Worm (Caenorhabditis elegans) whole organism, L4 larva: ENCODE results near the gene R166.3.

Source experiments
- F26F4.8 ChIP-seq: fragments of 200-800 bp; sonication (Bioruptor generic); conservative IDR thresholded peaks from 2 replicates; pipeline ENCODE4 v1.3.6; 2022; ENCODE audit warnings: missing genetic modification characterization, missing compliant biosample characterization
- F49E8.2 ChIP-seq: sonication (generic microtip); optimal IDR thresholded peaks from 2 replicates; lab custom pipeline; 2016; ENCODE audit warnings: missing compliant biosample characterization, mild to moderate bottlenecking, missing genetic modification characterization, borderline replicate concordance
- Y48G9A.11 ChIP-seq: fragments of 200-800 bp; sonication (Bioruptor generic); IDR thresholded peaks from 2 replicates; pipeline ENCODE4 v1.3.6; 2022; ENCODE audit warnings: missing genetic modification reagents, missing genetic modification characterization, missing compliant biosample characterization
- ZK546.5 ChIP-seq, 2 experiments: sonication (generic microtip); optimal IDR thresholded peaks; 2 replicates each; lab custom pipeline; 2017; ENCODE audit warnings: missing biosample characterization in 2 of 2, missing genetic modification characterization in 2 of 2
- aha-1 ChIP-seq: fragments of 150-350 bp; peaks from one replicate; lab custom pipeline; 2014; ENCODE audit warnings: missing biosample characterization, missing genetic modification characterization
- ama-1 ChIP-seq: fragments of 150-350 bp; optimal IDR thresholded peaks from 2 replicates; lab custom pipeline; 2014; ENCODE audit warnings: inconsistent platforms, mixed read lengths
- attf-4 ChIP-seq: sonication (generic microtip); optimal IDR thresholded peaks from 3 replicates; lab custom pipeline; 2017; ENCODE audit warnings: missing biosample characterization, missing genetic modification characterization
- ces-1 ChIP-seq: fragments of 150-350 bp; sonication (generic microtip); optimal IDR thresholded peaks from 4 replicates; lab custom pipeline; 2014; ENCODE audit warnings: missing biosample characterization, missing genetic modification reagents, missing genetic modification characterization
- cey-2 ChIP-seq: sonication (generic microtip); optimal IDR thresholded peaks from 3 replicates; lab custom pipeline; 2017; ENCODE audit warnings: missing genetic modification characterization, mild to moderate bottlenecking, missing compliant biosample characterization, antibody characterized with exemption, borderline replicate concordance; ENCODE audit not compliant: insufficient read depth
- daf-12 ChIP-seq: fragments of 150-350 bp; optimal IDR thresholded peaks from 2 replicates; lab custom pipeline; 2014; ENCODE audit warnings: missing biosample characterization, missing genetic modification reagents, missing genetic modification characterization
- dmd-6 ChIP-seq: fragments of 200-800 bp; sonication (Bioruptor generic); IDR thresholded peaks from 2 replicates; pipeline ENCODE4 v1.3.6; 2022; ENCODE audit warnings: missing genetic modification reagents, missing genetic modification characterization, missing compliant biosample characterization
- dmd-8 ChIP-seq: fragments of 200-800 bp; sonication (Bioruptor generic); IDR thresholded peaks from 2 replicates; pipeline ENCODE4 v1.3.6; 2022; ENCODE audit warnings: missing genetic modification characterization, missing compliant biosample characterization
- duxl-1 ChIP-seq: sonication (generic microtip); optimal IDR thresholded peaks from 2 replicates; lab custom pipeline; 2016; ENCODE audit warnings: mild to moderate bottlenecking, missing genetic modification characterization, moderate library complexity, missing compliant biosample characterization; ENCODE audit not compliant: poor library complexity
- dve-1 ChIP-seq: sonication (generic microtip); optimal IDR thresholded peaks from 2 replicates; lab custom pipeline; 2017; ENCODE audit warnings: antibody characterized with exemption, mild to moderate bottlenecking, missing genetic modification characterization, missing compliant biosample characterization; ENCODE audit not compliant: insufficient read depth
- hlh-11 ChIP-seq: fragments of 200-800 bp; sonication (Bioruptor generic); optimal IDR thresholded peaks from 2 replicates; lab custom pipeline; 2018; ENCODE audit warnings: mild to moderate bottlenecking, missing genetic modification characterization, missing compliant biosample characterization
- hlh-30 ChIP-seq: sonication (generic microtip); optimal IDR thresholded peaks from 2 replicates; lab custom pipeline; 2017; ENCODE audit warnings: antibody characterized with exemption, mild to moderate bottlenecking, missing genetic modification characterization, missing compliant biosample characterization; ENCODE audit not compliant: insufficient read depth
- lin-1 ChIP-seq: fragments of 200-800 bp; sonication (Bioruptor generic); IDR thresholded peaks from 2 replicates; pipeline ENCODE4 v1.3.6; 2022; ENCODE audit warnings: missing genetic modification reagents, missing genetic modification characterization, missing compliant biosample characterization
- lin-15B ChIP-seq: fragments of 150-350 bp; sonication (generic microtip); optimal IDR thresholded peaks from 3 replicates; lab custom pipeline; 2014; ENCODE audit warnings: missing biosample characterization, missing genetic modification characterization
- lir-3 ChIP-seq: sonication (generic microtip); optimal IDR thresholded peaks from 2 replicates; lab custom pipeline; 2016; ENCODE audit warnings: mild to moderate bottlenecking, missing genetic modification characterization, missing compliant biosample characterization
- madf-5 ChIP-seq, 2 experiments: fragments of 200-800 bp; sonication (Bioruptor generic); IDR thresholded peaks; 2 replicates each; pipeline ENCODE4 v1.3.6; 2022; ENCODE audit warnings: missing compliant biosample characterization in 2 of 2, missing genetic modification characterization in 2 of 2
- mdl-1 ChIP-seq, 2 experiments: fragments of 150-350 bp in 1 of 2; sonication (generic microtip) in 1 of 2; optimal IDR thresholded peaks; 2 replicates each; lab custom pipeline; 2014 to 2017; ENCODE audit warnings: missing biosample characterization in 2 of 2, missing genetic modification characterization in 2 of 2
- mxl-3 ChIP-seq: fragments of 200-800 bp; sonication (Bioruptor generic); optimal IDR thresholded peaks from 2 replicates; lab custom pipeline; 2018; ENCODE audit warnings: mild to moderate bottlenecking, missing genetic modification characterization, missing compliant biosample characterization
- nhr-11 ChIP-seq: fragments of 150-350 bp; optimal IDR thresholded peaks from 2 replicates; lab custom pipeline; 2014; ENCODE audit warnings: missing biosample characterization, missing genetic modification characterization
- nhr-111 ChIP-seq: fragments of 200-800 bp; sonication (Bioruptor generic); optimal IDR thresholded peaks from 2 replicates; lab custom pipeline; 2018; ENCODE audit warnings: mild to moderate bottlenecking, missing genetic modification characterization, missing compliant biosample characterization
- nhr-25 ChIP-seq: sonication (generic microtip); optimal IDR thresholded peaks from 2 replicates; lab custom pipeline; 2017; ENCODE audit warnings: missing genetic modification characterization, mild to moderate bottlenecking, missing compliant biosample characterization, antibody characterized with exemption, moderate library complexity, borderline replicate concordance; ENCODE audit not compliant: insufficient read depth
- nhr-28 ChIP-seq: fragments of 150-350 bp; optimal IDR thresholded peaks from 2 replicates; lab custom pipeline; 2014; ENCODE audit warnings: missing biosample characterization, missing genetic modification characterization
- nhr-6 ChIP-seq: fragments of 150-350 bp; optimal IDR thresholded peaks from 2 replicates; lab custom pipeline; 2014; ENCODE audit warnings: missing biosample characterization, missing genetic modification characterization
- snpc-4 ChIP-seq: fragments of 150-350 bp; optimal IDR thresholded peaks from 2 replicates; lab custom pipeline; 2014; ENCODE audit warnings: missing biosample characterization, missing genetic modification characterization
- spr-3 ChIP-seq: fragments of 200-800 bp; sonication (Bioruptor generic); optimal IDR thresholded peaks from 2 replicates; lab custom pipeline; 2018; ENCODE audit warnings: mild to moderate bottlenecking, missing genetic modification characterization, missing compliant biosample characterization
- tag-97 ChIP-seq: fragments of 200-800 bp; sonication (Bioruptor generic); IDR thresholded peaks from 2 replicates; pipeline ENCODE4 v1.3.6; 2022; ENCODE audit warnings: missing genetic modification characterization, missing compliant biosample characterization
- tra-1 ChIP-seq: fragments of 200-800 bp; sonication (Bioruptor generic); IDR thresholded peaks from 2 replicates; pipeline ENCODE4 v1.3.6; 2022; ENCODE audit warnings: missing genetic modification reagents, missing genetic modification characterization, missing compliant biosample characterization
- unc-62 ChIP-seq, 3 experiments: fragments of 150-350 bp in 1 of 3; sonication (generic microtip); optimal IDR thresholded peaks in 2 of 3; peaks in 1 of 3; 1 replicate in 1 of 3; 2 replicates in 2 of 3; lab custom pipeline; 2014 to 2017; ENCODE audit warnings: missing biosample characterization in 3 of 3, missing genetic modification characterization in 3 of 3, missing genetic modification reagents in 3 of 3, missing genotype in 1 of 3
- vab-7 ChIP-seq: fragments of 200-800 bp; sonication (Bioruptor generic); IDR thresholded peaks from 2 replicates; pipeline ENCODE4 v1.3.6; 2022; ENCODE audit warnings: missing genetic modification reagents, missing genetic modification characterization, missing compliant biosample characterization
- zfp-3 ChIP-seq: fragments of 200-800 bp; sonication (Bioruptor generic); conservative IDR thresholded peaks from 2 replicates; pipeline ENCODE4 v1.3.6; 2022; ENCODE audit warnings: missing genetic modification reagents, missing genetic modification characterization, missing compliant biosample characterization
- ztf-11 ChIP-seq: fragments of 150-350 bp; optimal IDR thresholded peaks from 2 replicates; lab custom pipeline; 2014; ENCODE audit warnings: missing biosample characterization, missing genetic modification characterization

R166.3 gene

ce11 chrII:10519863-10520262 is 19.3 kb downstream of the R166.3 start:
- TF ChIP-seq aha-1 (peak; percentile 80), nhr-25 (no peak)

DNA sequence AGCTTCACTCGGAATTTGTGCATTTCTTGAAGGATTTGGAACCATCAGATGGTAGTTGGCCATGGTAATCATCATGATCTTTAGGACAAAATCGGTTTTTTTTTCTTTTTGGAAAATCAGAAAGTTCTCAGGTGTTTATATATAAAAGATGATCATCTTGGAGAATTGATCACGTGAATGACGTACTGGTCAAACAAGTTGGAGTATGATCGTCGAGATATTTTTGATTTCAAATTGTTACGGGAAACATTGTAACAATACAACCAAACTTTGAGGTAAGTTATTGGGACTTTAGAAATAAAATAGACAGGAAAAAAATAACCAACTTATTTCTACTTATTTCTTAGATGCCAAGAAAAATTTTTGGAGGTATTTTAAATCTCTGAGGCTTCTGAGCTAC is 20.1 kb downstream of the R166.3 start, which contains the start of gene F59B10.4:
TSS of gene F59B10.4 (minus strand) at position 101 of the 400 bp plus-strand sequence.
- TF ChIP-seq nhr-111 (no peak), dmd-6 (GFP tag; lab: Robert Waterston, UW) (0 out of 2 replicates have a peak, but pooled peaks have one; percentile 8)

- peak; percentile 40 for TF ChIP-seq nhr-28 (tag; lab: Kevin White, UChicago)
- peak; percentile 20 for TF ChIP-seq hlh-11 (tag; lab: Kevin White, UChicago)
- TF ChIP-seq mxl-3 (GFP tag; lab: Kevin White, UChicago) = peak; percentile 27
- TF ChIP-seq nhr-11 = peak; percentile 4
- TF ChIP-seq F26F4.8 (GFP tag; lab: Robert Waterston, UW) = no peak
- peak; percentile 31 for TF ChIP-seq hlh-30 (tag; lab: Kevin White, UChicago)
- TF ChIP-seq lin-15B (tag; lab: Kevin White, UChicago) = no peak
- no peak for TF ChIP-seq madf-5 (GFP tag; IDR thresholded peaks at IDR 0.05; lab: Robert Waterston, UW)
- TF ChIP-seq mdl-1 (tag; optimal IDR thresholded peaks at IDR 0.05; lab: Kevin White, UChicago) = peak in 1 of 2 experiments; percentile 28
- peak; percentile 38; the same call in 1 of the 2 replicates for TF ChIP-seq tra-1
- TF ChIP-seq Y48G9A.11 (GFP tag; lab: Robert Waterston, UW) = no peak
- TF ChIP-seq dve-1 (tag; lab: Kevin White, UChicago) = peak; percentile 6
- TF ChIP-seq lir-3 (tag; lab: Kevin White, UChicago) = no peak
- TF ChIP-seq, all 104 proteins: peak for 8
These were observed 22.8 kb downstream of the R166.3 start for ce11 chrII:10516375-10516774.

DNA sequence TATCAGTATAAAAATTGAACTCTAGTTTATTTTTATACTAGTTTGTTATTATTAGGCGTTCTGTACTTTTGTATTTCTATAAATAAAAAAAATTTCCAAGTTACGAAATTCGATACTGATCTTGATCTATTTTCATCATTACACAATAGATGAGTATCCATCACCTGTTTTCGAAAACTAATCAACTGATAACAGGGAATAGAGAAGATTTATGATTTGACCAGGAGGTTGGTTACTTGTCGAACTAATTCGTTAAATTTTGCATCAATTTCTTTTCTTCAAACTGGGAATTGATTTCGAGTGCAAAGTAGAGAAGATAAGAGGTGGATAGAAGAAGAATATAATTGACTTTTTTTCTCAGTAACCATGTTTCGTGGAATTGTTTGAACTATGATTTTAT is 23.7 kb downstream of the R166.3 start:
- peak; percentile 38 for TF ChIP-seq hlh-30 (tag; lab: Kevin White, UChicago)
- no peak for TF ChIP-seq vab-7 (GFP tag; lab: Robert Waterston, UW)
- no peak for TF ChIP-seq dmd-8
- no peak for TF ChIP-seq ces-1
- peak; percentile 91 for TF ChIP-seq aha-1
- peak; percentile 15; the same call in 1 of the 2 replicates for TF ChIP-seq dmd-6 (GFP tag; lab: Robert Waterston, UW)
- TF ChIP-seq ama-1 (lab: Kevin White, UChicago) = no peak
- peak; percentile 50 for TF ChIP-seq nhr-28 (tag; lab: Kevin White, UChicago)
- no peak for TF ChIP-seq daf-12
- no peak for TF ChIP-seq madf-5 (GFP tag; IDR thresholded peaks at IDR 0.05; lab: Robert Waterston, UW)

DNA sequence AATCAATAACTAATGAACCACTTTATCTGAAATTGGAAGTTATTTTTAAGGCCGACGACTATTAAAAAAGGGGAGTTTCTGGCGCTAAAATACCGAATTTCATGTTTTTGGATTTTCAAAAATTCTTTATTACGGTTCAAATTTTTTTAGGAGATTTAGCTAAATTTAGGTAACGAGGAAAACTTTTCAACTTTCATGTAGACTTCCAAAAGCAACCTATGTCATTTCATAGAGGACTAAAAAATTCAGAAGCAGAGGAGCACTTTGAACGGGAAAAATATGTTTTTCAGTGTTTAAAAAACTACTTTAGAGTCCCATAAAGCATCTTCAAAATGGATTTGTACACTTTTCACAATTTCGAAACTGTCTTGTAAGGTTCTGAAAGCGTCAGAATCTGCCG is 25.8 kb downstream of the R166.3 start:
- no peak for TF ChIP-seq ztf-11 (tag; lab: Kevin White, UChicago)
- no peak for TF ChIP-seq nhr-6 (tag; lab: Kevin White, UChicago)
- no peak for TF ChIP-seq F49E8.2 (tag; lab: Kevin White, UChicago)
- no peak for TF ChIP-seq dmd-6 (GFP tag; lab: Robert Waterston, UW)
- TF ChIP-seq attf-4 = no peak
- TF ChIP-seq cey-2 (tag; lab: Kevin White, UChicago) = no peak
- no peak for TF ChIP-seq duxl-1
- peak in 1 of 2 experiments; percentile 94 for TF ChIP-seq unc-62 (GFP tag; optimal IDR thresholded peaks at IDR 0.05 in 1 of 2; lab: Kevin White, UChicago)
- TF ChIP-seq unc-62 (tag; optimal IDR thresholded peaks at IDR 0.05; lab: Kevin White, UChicago) = no peak
- peak; percentile 35 for TF ChIP-seq ama-1 (lab: Kevin White, UChicago)
- no peak for TF ChIP-seq ZK546.5 (tag; optimal IDR thresholded peaks at IDR 0.05; lab: Kevin White, UChicago)
- no peak for TF ChIP-seq tag-97 (GFP tag; lab: Robert Waterston, UW)
- TF ChIP-seq spr-3 (GFP tag; lab: Kevin White, UChicago) = no peak
- TF ChIP-seq nhr-25 = no peak
- TF ChIP-seq lin-1 (GFP tag; lab: Robert Waterston, UW) = no peak
- TF ChIP-seq dve-1 (tag; lab: Kevin White, UChicago) = no peak
- TF ChIP-seq zfp-3 = no peak
- TF ChIP-seq lin-15B (tag; lab: Kevin White, UChicago) = no peak
- TF ChIP-seq snpc-4 (tag; lab: Kevin White, UChicago) = no peak
